Fruit fly (Drosophila melanogaster): Measurements from ENCODE around the gene Arl2.

The Arl2 gene

DNA sequence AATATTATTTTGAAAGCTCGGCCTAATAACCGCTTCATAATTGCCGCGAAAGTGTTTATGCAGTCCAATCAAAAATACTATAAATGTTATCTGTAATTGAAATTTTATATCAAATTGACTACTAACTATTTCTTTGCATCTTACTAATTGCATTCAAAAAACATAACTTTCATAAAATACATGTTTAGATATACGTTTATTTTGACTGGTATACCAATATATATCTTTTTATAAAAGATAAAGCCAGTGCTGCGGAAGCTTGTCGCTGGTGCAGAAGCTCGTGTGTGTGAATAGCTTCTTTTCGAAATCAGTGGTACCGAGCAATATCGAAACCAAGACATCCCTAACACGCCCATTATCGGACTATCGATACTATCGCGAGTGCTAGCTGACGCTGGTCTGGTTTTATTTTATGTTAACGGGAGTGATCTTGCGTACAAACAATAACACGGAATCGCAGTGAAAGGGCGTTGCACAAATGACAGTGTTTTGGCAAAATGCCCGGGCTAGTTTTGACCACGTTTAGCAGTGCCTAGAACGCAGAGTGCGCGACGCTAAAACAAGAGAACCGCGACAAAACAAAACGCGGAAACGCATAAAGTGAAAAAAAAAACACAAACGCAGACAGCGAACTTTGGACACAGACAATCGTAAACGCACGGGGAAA lies 8.7 kb downstream of the Arl2 start, which contains the start of gene Atg13 (continued):
- no peak for TF ChIP-seq Awh (GFP tag; IDR thresholded peaks at IDR 0.05)
- peak; percentile 83 for TF ChIP-seq Sry-δ (GFP tag; optimal IDR thresholded peaks at IDR 0.05)
- peak; percentile 5 for TF ChIP-seq Lhr (GFP tag; optimal IDR thresholded peaks at IDR 0.05)
- TF ChIP-seq wor (GFP tag; IDR thresholded peaks at IDR 0.05): no peak
- TF ChIP-seq knrl (GFP tag; IDR thresholded peaks at IDR 0.05; ENCODE audit: partially characterized antibody): peak; percentile 73
- TF ChIP-seq GATAe (GFP tag; conservative IDR thresholded peaks at IDR 0.05): no peak
- TF ChIP-seq H15 (GFP tag; IDR thresholded peaks at IDR 0.05): no peak
- TF ChIP-seq CG5953 (GFP tag; IDR thresholded peaks at IDR 0.05): no peak
- peak; percentile 5 for TF ChIP-seq zfh2 (GFP tag; optimal IDR thresholded peaks at IDR 0.05)
- TF ChIP-seq CG17385 (GFP tag; optimal IDR thresholded peaks at IDR 0.05): no peak
- TF ChIP-seq vvl (GFP tag; IDR thresholded peaks at IDR 0.05): no peak
- no peak for TF ChIP-seq CG16863 (GFP tag; optimal IDR thresholded peaks at IDR 0.05)
- TF ChIP-seq az2 (GFP tag; optimal IDR thresholded peaks at IDR 0.05): peak; percentile 16
- TF ChIP-seq psq (GFP tag; optimal IDR thresholded peaks at IDR 0.05): no peak
- TF ChIP-seq CrebB (tag; optimal IDR thresholded peaks at IDR 0.05): no peak
- TF ChIP-seq CG32767 (GFP tag; IDR thresholded peaks at IDR 0.05): no peak
- no peak for TF ChIP-seq CG4854 (GFP tag; optimal IDR thresholded peaks at IDR 0.05)
- peak; percentile 30 for TF ChIP-seq Mad (GFP tag; optimal IDR thresholded peaks at IDR 0.05)
- TF ChIP-seq dmrt11E (tag; optimal IDR thresholded peaks at IDR 0.05): peak; percentile 23
- no peak for TF ChIP-seq sim (GFP tag; IDR thresholded peaks at IDR 0.05)
- TF ChIP-seq aop (GFP tag; IDR thresholded peaks at IDR 0.05): no peak
- no peak for TF ChIP-seq jing (GFP tag; optimal IDR thresholded peaks at IDR 0.05)
- no peak for TF ChIP-seq her (GFP tag; optimal IDR thresholded peaks at IDR 0.05)
- TF ChIP-seq stwl (tag; optimal IDR thresholded peaks at IDR 0.05): peak; percentile 25
- no peak for TF ChIP-seq CG15601 (tag; optimal IDR thresholded peaks at IDR 0.05)
- TF ChIP-seq CG4282 (GFP tag; optimal IDR thresholded peaks at IDR 0.05): no peak
- no peak for TF ChIP-seq caup (GFP tag; optimal IDR thresholded peaks at IDR 0.05; ENCODE audit: severe bottlenecking)
- no peak for TF ChIP-seq Taf1 (GFP tag; IDR thresholded peaks at IDR 0.05)
- no peak for TF ChIP-seq ro (GFP tag; IDR thresholded peaks at IDR 0.05)
- no peak for TF ChIP-seq TFAM (GFP tag; optimal IDR thresholded peaks at IDR 0.05)
- TF ChIP-seq Rx (GFP tag; IDR thresholded peaks at IDR 0.05): no peak
- no peak for TF ChIP-seq CG6854 (GFP tag; optimal IDR thresholded peaks at IDR 0.05)
- no peak for TF ChIP-seq gsb-n (tag; optimal IDR thresholded peaks at IDR 0.05)
- peak; percentile 8 for TF ChIP-seq kah (GFP tag; optimal IDR thresholded peaks at IDR 0.05)
- TF ChIP-seq CG30020 (tag; optimal IDR thresholded peaks at IDR 0.05): peak; percentile 95
- peak; percentile 54 for TF ChIP-seq CG8924 (tag; optimal IDR thresholded peaks at IDR 0.05)
- no peak for TF ChIP-seq PHDP (tag; optimal IDR thresholded peaks at IDR 0.05)
- peak; percentile 37 for TF ChIP-seq Rfx (GFP tag; IDR thresholded peaks at IDR 0.05)
- no peak for TF ChIP-seq CG18011 (GFP tag; optimal IDR thresholded peaks at IDR 0.05)
- TF ChIP-seq schlank (tag; optimal IDR thresholded peaks at IDR 0.05): no peak
- no peak for TF ChIP-seq CG17359 (tag; optimal IDR thresholded peaks at IDR 0.05)
- TF ChIP-seq Lim3 (GFP tag; IDR thresholded peaks at IDR 0.05): no peak
- TF ChIP-seq Max (GFP tag; optimal IDR thresholded peaks at IDR 0.05): no peak
- TF ChIP-seq Ets65A (GFP tag): peak; percentile 84
- TF ChIP-seq CG7556 (GFP tag; optimal IDR thresholded peaks at IDR 0.05): no peak
- no peak for TF ChIP-seq Nf-YB (GFP tag; optimal IDR thresholded peaks at IDR 0.05)
- no peak for TF ChIP-seq Antp (GFP tag; optimal IDR thresholded peaks at IDR 0.05)
- TF ChIP-seq CG15514 (GFP tag; optimal IDR thresholded peaks at IDR 0.05): peak; percentile 44
- no peak for TF ChIP-seq CG5245 (GFP tag; optimal IDR thresholded peaks at IDR 0.05)
- no peak for TF ChIP-seq Hey (tag; optimal IDR thresholded peaks at IDR 0.05)
- no peak for TF ChIP-seq CG4820 (GFP tag; optimal IDR thresholded peaks at IDR 0.05)

Measured in whole organism, embryonic.